Worm (Caenorhabditis elegans) whole organism, late embryonic: Measurements from ENCODE around the gene col-44.

Experiments
- K02D7.2 ChIP-seq: sonication (generic microtip); optimal IDR thresholded peaks from 2 replicates; lab custom pipeline; 2017; ENCODE audit warnings: mild to moderate bottlenecking, missing genetic modification characterization, missing compliant biosample characterization
- Y22D7AL.16 ChIP-seq: sonication (generic microtip); optimal IDR thresholded peaks from 2 replicates; lab custom pipeline; 2016; ENCODE audit warnings: missing genetic modification characterization, missing compliant biosample characterization
- ceh-14 ChIP-seq: sonication (generic microtip); optimal IDR thresholded peaks from 2 replicates; lab custom pipeline; 2016; ENCODE audit warnings: missing genotype, missing genetic modification characterization, missing compliant biosample characterization
- ceh-18 ChIP-seq: sonication (generic microtip); optimal IDR thresholded peaks from 2 replicates; lab custom pipeline; 2016; ENCODE audit warnings: missing genetic modification characterization, missing compliant biosample characterization
- ceh-19 ChIP-seq: fragments of 200-800 bp; sonication (Bioruptor generic); optimal IDR thresholded peaks from 2 replicates; lab custom pipeline; 2018; ENCODE audit warnings: mild to moderate bottlenecking, missing genetic modification characterization, missing compliant biosample characterization
- ceh-22 ChIP-seq: sonication (generic microtip); optimal IDR thresholded peaks from 2 replicates; lab custom pipeline; 2017; ENCODE audit warnings: missing biosample characterization, missing genetic modification characterization
- ceh-24 ChIP-seq: sonication (generic microtip); optimal IDR thresholded peaks from 2 replicates; lab custom pipeline; 2016; ENCODE audit warnings: mild to moderate bottlenecking, missing genetic modification characterization, missing compliant biosample characterization
- ceh-30 ChIP-seq: fragments of 150-350 bp; optimal IDR thresholded peaks from 2 replicates; lab custom pipeline; 2014; ENCODE audit warnings: missing biosample characterization, missing genetic modification characterization
- ceh-31 ChIP-seq: sonication (generic microtip); optimal IDR thresholded peaks from 2 replicates; lab custom pipeline; 2016; ENCODE audit warnings: missing genetic modification characterization, missing compliant biosample characterization
- ceh-6 ChIP-seq: fragments of 200-800 bp; sonication (Bioruptor generic); optimal IDR thresholded peaks from 2 replicates; lab custom pipeline; 2018; ENCODE audit warnings: mild to moderate bottlenecking, missing genetic modification characterization, missing compliant biosample characterization
- ceh-9 ChIP-seq: sonication (generic microtip); optimal IDR thresholded peaks from 2 replicates; lab custom pipeline; 2016; ENCODE audit warnings: mild to moderate bottlenecking, missing genetic modification characterization, inconsistent platforms, missing compliant biosample characterization
- che-1 ChIP-seq: sonication (generic microtip); optimal IDR thresholded peaks from 2 replicates; lab custom pipeline; 2016; ENCODE audit warnings: mild to moderate bottlenecking, missing genetic modification characterization, missing compliant biosample characterization
- elt-4 ChIP-seq: sonication (generic microtip); optimal IDR thresholded peaks from 2 replicates; lab custom pipeline; 2016; ENCODE audit warnings: missing genetic modification characterization, missing compliant biosample characterization
- fkh-10 ChIP-seq: fragments of 150-350 bp; optimal IDR thresholded peaks from 2 replicates; lab custom pipeline; 2014; ENCODE audit warnings: missing biosample characterization, missing genetic modification reagents, missing genetic modification characterization
- fkh-6 ChIP-seq: sonication (generic microtip); optimal IDR thresholded peaks from 2 replicates; lab custom pipeline; 2016; ENCODE audit warnings: missing genetic modification characterization, missing compliant biosample characterization
- hlh-13 ChIP-seq: fragments of 200-800 bp; sonication (Bioruptor generic); optimal IDR thresholded peaks from 2 replicates; lab custom pipeline; 2018; ENCODE audit warnings: mild to moderate bottlenecking, missing genetic modification characterization, missing compliant biosample characterization
- hlh-6 ChIP-seq: sonication (generic microtip); optimal IDR thresholded peaks from 2 replicates; lab custom pipeline; 2016; ENCODE audit warnings: missing genotype, missing genetic modification characterization, missing compliant biosample characterization
- hlh-8 ChIP-seq: sonication (generic microtip); optimal IDR thresholded peaks from 2 replicates; lab custom pipeline; 2016; ENCODE audit warnings: missing genotype, missing genetic modification characterization, missing compliant biosample characterization
- madf-2 ChIP-seq: sonication (generic microtip); optimal IDR thresholded peaks from 2 replicates; lab custom pipeline; 2017; ENCODE audit warnings: missing genetic modification characterization, missing compliant biosample characterization
- mec-3 ChIP-seq: sonication (generic microtip); optimal IDR thresholded peaks from 2 replicates; lab custom pipeline; 2016; ENCODE audit warnings: borderline replicate concordance, missing genetic modification characterization, missing compliant biosample characterization
- odd-2 ChIP-seq: sonication (generic microtip); optimal IDR thresholded peaks from 2 replicates; lab custom pipeline; 2017; ENCODE audit warnings: antibody characterized with exemption, mild to moderate bottlenecking, missing genetic modification characterization, missing compliant biosample characterization
- pax-1 ChIP-seq: fragments of 150-350 bp; optimal IDR thresholded peaks from 2 replicates; lab custom pipeline; 2014; ENCODE audit warnings: missing biosample characterization, missing genetic modification characterization
- pqm-1 ChIP-seq: sonication (generic microtip); optimal IDR thresholded peaks from 2 replicates; lab custom pipeline; 2016; ENCODE audit warnings: missing genetic modification characterization, missing compliant biosample characterization
- sdc-2 ChIP-seq: sonication (generic microtip); optimal IDR thresholded peaks from 2 replicates; lab custom pipeline; 2016; ENCODE audit warnings: missing genotype, missing genetic modification characterization, missing compliant biosample characterization
- sox-4 ChIP-seq: sonication (generic microtip); optimal IDR thresholded peaks from 2 replicates; lab custom pipeline; 2017; ENCODE audit warnings: mild to moderate bottlenecking, missing genetic modification characterization, inconsistent platforms, missing compliant biosample characterization
- syd-9 ChIP-seq: sonication (generic microtip); optimal IDR thresholded peaks from 2 replicates; lab custom pipeline; 2016; ENCODE audit warnings: mild to moderate bottlenecking, missing genetic modification characterization, moderate library complexity, missing compliant biosample characterization
- tbx-2 ChIP-seq: sonication (generic microtip); optimal IDR thresholded peaks from 2 replicates; lab custom pipeline; 2016; ENCODE audit warnings: missing genetic modification characterization, missing compliant biosample characterization
- tbx-7 ChIP-seq: sonication (generic microtip); optimal IDR thresholded peaks from 2 replicates; lab custom pipeline; 2016; ENCODE audit warnings: missing genotype, missing genetic modification characterization, missing compliant biosample characterization
- unc-3 ChIP-seq, 2 experiments: fragments of 200-800 bp in 1 of 2; sonication (Bioruptor generic) in 1 of 2; sonication (generic microtip) in 1 of 2; conservative IDR thresholded peaks in 1 of 2; optimal IDR thresholded peaks in 1 of 2; 2 replicates each; pipeline versions ENCODE4 v1.3.6 to Lab custom; 2016 to 2022; ENCODE audit warnings: missing compliant biosample characterization in 2 of 2, missing genetic modification characterization in 2 of 2, missing genetic modification reagents in 1 of 2
- unc-42 ChIP-seq: sonication (generic microtip); optimal IDR thresholded peaks from 2 replicates; lab custom pipeline; 2016; ENCODE audit warnings: missing genotype, missing genetic modification characterization, missing compliant biosample characterization
- unc-55 ChIP-seq: sonication (generic microtip); optimal IDR thresholded peaks from 2 replicates; lab custom pipeline; 2017; ENCODE audit warnings: missing biosample characterization, missing genetic modification reagents, missing genetic modification characterization
- zip-5 ChIP-seq: sonication (generic microtip); optimal IDR thresholded peaks from 2 replicates; lab custom pipeline; 2016; ENCODE audit warnings: missing genetic modification characterization, missing compliant biosample characterization
- ztf-16 ChIP-seq: sonication (generic microtip); optimal IDR thresholded peaks from 2 replicates; lab custom pipeline; 2017; ENCODE audit warnings: missing genetic modification characterization, missing compliant biosample characterization

The col-44 gene

DNA sequence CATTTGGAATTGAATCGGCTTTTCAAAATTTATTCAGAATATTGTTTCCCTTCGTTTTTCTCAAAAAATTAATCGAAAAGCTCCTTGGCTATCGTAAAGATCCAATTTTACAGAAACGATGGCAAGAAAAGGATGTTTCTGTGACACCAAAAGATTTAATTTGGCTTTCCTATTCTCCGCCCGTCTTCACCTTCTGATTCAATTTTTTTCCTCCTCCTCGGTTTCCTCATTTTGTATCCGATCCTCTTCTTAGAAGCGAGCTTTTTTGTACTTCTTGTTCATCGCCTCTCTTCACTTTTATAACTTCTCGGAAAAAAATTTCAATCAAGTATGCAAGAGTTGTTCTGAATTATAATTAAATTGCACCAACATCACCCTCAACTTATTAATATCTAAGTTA lies 18.8 kb downstream of the col-44 start:
- TF ChIP-seq unc-42 (tag; lab: Kevin White, UChicago) (peak; percentile 14), che-1 (no peak)

DNA sequence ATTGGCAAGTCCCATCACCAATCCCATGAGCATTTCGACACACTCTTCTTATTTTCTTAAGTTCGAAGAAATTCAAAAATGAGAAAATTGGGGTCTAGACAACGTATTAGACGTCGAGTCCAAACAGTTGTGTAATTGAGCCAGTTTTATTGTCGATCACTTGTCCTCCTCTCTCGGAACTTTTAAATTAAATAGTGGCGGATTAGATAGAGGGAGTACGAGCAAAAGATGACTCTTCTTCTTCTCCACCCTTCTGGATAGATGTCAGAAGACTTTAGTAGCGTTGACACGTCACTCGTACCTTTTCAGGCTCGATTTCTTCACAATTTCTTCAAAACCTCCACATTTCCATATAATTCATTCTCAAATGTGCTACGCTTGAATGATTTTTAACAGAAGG lies 23.9 kb downstream of the col-44 start:
- TF ChIP-seq mec-3 (tag; lab: Kevin White, UChicago) (no peak), fkh-6 (no peak), pax-1 (tag; lab: Kevin White, UChicago) (no peak), pqm-1 (tag; lab: Kevin White, UChicago) (no peak), ceh-14 (tag; lab: Kevin White, UChicago) (no peak), syd-9 (tag; lab: Kevin White, UChicago) (no peak), ceh-18 (tag; lab: Kevin White, UChicago) (no peak), ztf-16 (tag; lab: Kevin White, UChicago) (no peak), tbx-7 (tag; lab: Kevin White, UChicago) (no peak)

DNA sequence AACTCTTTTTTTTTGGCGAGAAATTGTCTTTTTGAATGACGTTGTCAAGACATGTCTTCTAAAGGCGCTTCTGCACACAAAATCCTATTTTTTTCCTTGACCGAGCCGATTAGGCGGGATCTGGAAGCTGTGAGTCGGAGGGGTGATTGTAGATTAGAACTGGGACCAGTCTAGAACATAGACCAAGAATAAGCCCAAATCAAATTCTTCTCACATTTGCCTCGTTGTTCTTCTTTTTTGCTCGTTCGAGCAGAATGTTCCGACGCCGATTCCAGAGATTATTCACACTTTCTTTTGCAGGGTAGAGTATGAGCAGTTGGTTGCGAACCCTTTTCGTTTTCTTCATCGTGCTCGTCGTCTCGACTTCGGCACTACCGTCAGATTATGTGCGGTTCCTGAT lies 27.3 kb downstream of the col-44 start, which contains the start of gene nlp-53:
Gene nlp-53 (plus strand): TSS at position 301 of the 400 bp plus-strand sequence.
- no peak for TF ChIP-seq madf-2 (tag; lab: Kevin White, UChicago)
- TF ChIP-seq hlh-13 (GFP tag; lab: Kevin White, UChicago), result no peak
- no peak for TF ChIP-seq zip-5 (tag; lab: Kevin White, UChicago)
- no peak for TF ChIP-seq ceh-22

DNA sequence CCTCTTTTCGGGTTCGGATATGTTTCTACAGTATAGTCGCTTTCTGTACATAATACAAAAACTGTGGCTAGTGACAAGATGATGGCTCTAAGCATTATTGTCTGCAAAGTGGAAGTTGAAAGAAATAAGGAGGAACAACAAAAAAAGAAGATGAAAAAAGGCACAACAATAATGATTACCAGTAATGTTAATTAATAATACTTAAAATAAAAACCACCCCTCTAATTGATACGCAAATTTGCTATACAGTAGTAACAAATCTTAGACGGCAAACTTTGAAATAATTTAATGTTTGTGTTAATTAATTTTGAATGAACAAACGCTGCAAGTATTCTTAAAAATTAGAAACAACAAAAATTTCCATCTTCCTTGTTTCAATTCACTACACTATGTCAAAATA lies 30.4 kb downstream of the col-44 start, which contains the start of gene Y12A6A.1:
Gene Y12A6A.1 (minus strand): TSS at position 101 of the 400 bp plus-strand sequence.
- no peak for TF ChIP-seq sox-4 (tag; lab: Kevin White, UChicago)
- TF ChIP-seq ceh-9 (tag; lab: Kevin White, UChicago), result no peak
- TF ChIP-seq odd-2 (tag; lab: Kevin White, UChicago), result no peak
- no peak for TF ChIP-seq unc-55 (GFP tag; lab: Kevin White, UChicago)
- TF ChIP-seq fkh-10 (GFP tag; lab: Kevin White, UChicago), result no peak
- TF ChIP-seq ceh-19 (GFP tag; lab: Kevin White, UChicago), result no peak

DNA sequence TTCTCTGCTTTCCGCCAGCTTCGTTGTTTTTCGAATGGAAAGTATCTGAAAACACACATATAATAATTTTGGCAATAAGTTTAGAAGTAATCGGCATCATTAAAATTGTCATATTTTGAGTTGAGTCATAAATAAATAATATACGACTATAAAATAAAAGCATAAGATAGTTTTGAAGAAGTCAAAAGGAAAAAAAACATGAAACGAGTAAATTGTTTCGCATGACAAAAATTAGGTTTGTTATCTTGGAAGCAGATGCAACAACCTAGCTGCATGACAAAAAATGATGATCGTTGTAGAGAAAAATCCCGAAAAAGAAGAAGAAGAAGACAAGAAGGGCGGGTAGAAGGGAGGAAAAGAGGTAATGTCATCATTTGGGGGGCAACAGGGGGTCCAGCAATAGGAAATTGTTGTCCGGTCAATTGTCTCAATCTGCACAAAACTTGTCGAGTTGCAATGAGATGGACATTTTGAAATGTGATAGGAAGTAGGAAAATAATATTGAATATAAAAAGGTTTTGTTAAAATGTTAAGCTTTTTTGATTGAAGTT lies 39.9 kb downstream of the col-44 start, which contains the start of gene nlg-1:
Gene nlg-1 (minus strand): TSS at position 51 of the 551 bp plus-strand sequence.
- TF ChIP-seq unc-42 (tag; lab: Kevin White, UChicago) (peak; percentile 82), hlh-8 (tag; lab: Kevin White, UChicago) (no peak)

DNA sequence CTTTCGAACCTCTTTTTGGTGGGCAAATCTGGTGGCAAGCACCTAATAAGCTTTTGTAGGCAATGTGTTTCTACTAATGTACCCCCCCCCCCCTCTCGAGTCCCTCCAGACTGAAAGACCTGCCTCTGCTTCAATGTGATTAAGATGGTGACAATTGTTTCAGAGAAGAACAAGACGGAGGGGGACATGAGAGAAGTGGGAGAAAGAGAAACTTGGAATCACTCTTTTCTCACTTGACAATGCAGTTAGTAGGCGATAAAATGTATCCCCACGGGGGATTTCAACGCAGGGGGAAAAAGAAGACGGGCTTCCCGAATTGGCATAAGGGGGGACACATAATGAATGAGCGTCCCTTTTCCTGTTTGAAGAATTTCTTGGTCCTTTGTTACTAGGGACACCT lies 41.0 kb downstream of the col-44 start:
- peak; percentile 32 for TF ChIP-seq ceh-31 (tag; lab: Kevin White, UChicago)
- no peak for TF ChIP-seq tbx-2 (tag; lab: Kevin White, UChicago)
- TF ChIP-seq unc-3 (GFP tag; conservative IDR thresholded peaks at IDR 0.05; lab: Robert Waterston, UW), result no peak
- peak; percentile 24 for TF ChIP-seq unc-3 (tag; optimal IDR thresholded peaks at IDR 0.05; lab: Kevin White, UChicago)
- TF ChIP-seq unc-42 (tag; lab: Kevin White, UChicago), result peak; percentile 67
- TF ChIP-seq, all 69 proteins: peak for 3

DNA sequence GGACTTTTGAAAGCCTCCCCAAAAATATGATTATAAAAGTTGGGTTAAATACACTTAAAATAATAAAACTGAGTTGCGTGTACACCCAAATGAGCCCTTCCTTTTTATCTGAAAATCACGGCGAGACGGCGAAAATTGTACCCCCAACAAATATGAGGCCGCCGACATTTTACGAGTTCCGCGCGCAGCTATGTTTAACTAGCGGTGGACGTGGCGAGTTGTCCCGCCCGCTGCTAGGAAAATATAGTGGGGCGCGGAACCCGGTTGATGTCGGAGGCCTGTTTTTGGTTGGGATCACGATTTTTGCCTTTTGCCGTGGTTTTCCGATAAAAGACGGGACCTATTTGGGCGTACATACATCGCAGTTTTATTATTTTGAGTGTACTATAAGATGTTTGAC lies 41.8 kb downstream of the col-44 start:
- TF ChIP-seq Y22D7AL.16 (tag; lab: Kevin White, UChicago) (no peak), odd-2 (tag; lab: Kevin White, UChicago) (no peak), sdc-2 (tag; lab: Kevin White, UChicago) (no peak), syd-9 (tag; lab: Kevin White, UChicago) (no peak), zip-5 (tag; lab: Kevin White, UChicago) (no peak), pax-1 (tag; lab: Kevin White, UChicago) (no peak), unc-42 (tag; lab: Kevin White, UChicago) (no peak), ceh-14 (tag; lab: Kevin White, UChicago) (no peak), ceh-6 (GFP tag; lab: Kevin White, UChicago) (no peak), ceh-22 (no peak), fkh-10 (GFP tag; lab: Kevin White, UChicago) (no peak), hlh-6 (tag; lab: Kevin White, UChicago) (no peak), ceh-30 (tag; lab: Kevin White, UChicago) (no peak), elt-4 (tag; lab: Kevin White, UChicago) (no peak), K02D7.2 (tag; lab: Kevin White, UChicago) (no peak), ceh-24 (tag; lab: Kevin White, UChicago) (no peak)
